Fruit fly (Drosophila melanogaster) whole organism, prepupa: ENCODE results near the gene dUTPase.

Source experiments
- Blimp-1 ChIP-seq: fragments of 200-800 bp; sonication (Bioruptor generic); optimal IDR thresholded peaks from 3 replicates; lab custom pipeline; 2017; ENCODE audit warnings: missing biosample characterization, missing genetic modification characterization, mild to moderate bottlenecking, moderate library complexity, missing genetic modification reagents
- CG10669 ChIP-seq: fragments of 200-800 bp; sonication (Bioruptor generic); optimal IDR thresholded peaks from 3 replicates; lab custom pipeline; 2018; ENCODE audit warnings: missing biosample characterization, mild to moderate bottlenecking, missing genetic modification characterization, moderate library complexity
- CG11294 ChIP-seq: fragments of 200-800 bp; sonication (Bioruptor generic); IDR thresholded peaks from 2 replicates; pipeline ENCODE4 v1.3.6; 2022; ENCODE audit warnings: missing biosample characterization, missing genetic modification characterization
- CG11762 ChIP-seq: fragments of 200-800 bp; sonication (Bioruptor generic); optimal IDR thresholded peaks from 3 replicates; lab custom pipeline; 2016; ENCODE audit warnings: missing biosample characterization, missing genetic modification characterization; ENCODE audit not compliant: insufficient read depth
- CG15336 ChIP-seq: fragments of 200-800 bp; sonication (Bioruptor generic); IDR thresholded peaks from 2 replicates; pipeline ENCODE4 v1.3.6; 2022; ENCODE audit warnings: missing biosample characterization, missing genetic modification characterization
- CG1621 ChIP-seq: fragments of 200-800 bp; sonication (Bioruptor generic); optimal IDR thresholded peaks from 3 replicates; lab custom pipeline; 2018; ENCODE audit warnings: missing biosample characterization, mild to moderate bottlenecking, missing genetic modification characterization
- CG16779 ChIP-seq: fragments of 200-800 bp; sonication (Bioruptor generic); optimal IDR thresholded peaks from 3 replicates; lab custom pipeline; 2017; ENCODE audit warnings: missing biosample characterization, mild to moderate bottlenecking, missing genetic modification characterization
- CG31627 ChIP-seq: fragments of 200-800 bp; sonication (Bioruptor generic); optimal IDR thresholded peaks from 3 replicates; lab custom pipeline; 2016; ENCODE audit warnings: missing biosample characterization, missing genetic modification characterization
- CG4318 ChIP-seq: fragments of 200-800 bp; sonication (Bioruptor generic); optimal IDR thresholded peaks from 3 replicates; lab custom pipeline; 2017; ENCODE audit warnings: missing biosample characterization, mild to moderate bottlenecking, missing genetic modification characterization
- CG6163 ChIP-seq: fragments of 200-800 bp; sonication (Bioruptor generic); IDR thresholded peaks from 3 replicates; pipeline ENCODE4 v1.3.6; 2022; ENCODE audit warnings: missing biosample characterization, missing genetic modification characterization
- CG7368 ChIP-seq: fragments of 200-800 bp; sonication (Bioruptor generic); optimal IDR thresholded peaks from 3 replicates; lab custom pipeline; 2016; ENCODE audit warnings: missing biosample characterization, missing genetic modification characterization
- CG8632 ChIP-seq: fragments of 200-800 bp; sonication (Bioruptor generic); optimal IDR thresholded peaks from 3 replicates; lab custom pipeline; 2016; ENCODE audit warnings: missing biosample characterization, missing genetic modification characterization
- CG9139 ChIP-seq: fragments of 200-800 bp; sonication (Bioruptor generic); optimal IDR thresholded peaks from 3 replicates; lab custom pipeline; 2017; ENCODE audit warnings: missing biosample characterization, mild to moderate bottlenecking, missing genetic modification characterization
- Eip75B ChIP-seq: fragments of 200-800 bp; sonication (Bioruptor generic); optimal IDR thresholded peaks from 3 replicates; lab custom pipeline; 2016; ENCODE audit warnings: missing biosample characterization, missing genetic modification characterization
- Eip78C ChIP-seq: fragments of 200-800 bp; sonication (Bioruptor generic); peaks from one replicate; lab custom pipeline; 2016; ENCODE audit warnings: missing biosample characterization, missing genetic modification characterization
- Eip93F ChIP-seq: fragments of 200-800 bp; sonication (Bioruptor generic); optimal IDR thresholded peaks from 2 replicates; lab custom pipeline; 2016; ENCODE audit warnings: missing biosample characterization, mild to moderate bottlenecking, missing genetic modification characterization
- Ets21C ChIP-seq: fragments of 200-800 bp; sonication (Bioruptor generic); optimal IDR thresholded peaks from 3 replicates; lab custom pipeline; 2016; ENCODE audit warnings: missing biosample characterization, missing genetic modification characterization
- Gug ChIP-seq: fragments of 200-800 bp; sonication (Bioruptor generic); IDR thresholded peaks from 2 replicates; pipeline ENCODE4 v1.3.6; 2022; ENCODE audit warnings: missing biosample characterization, missing genetic modification characterization
- Hr38 ChIP-seq: sonication (Bioruptor generic); optimal IDR thresholded peaks from 2 replicates; lab custom pipeline; 2016; ENCODE audit warnings: missing biosample characterization, missing genetic modification characterization
- Hr4 ChIP-seq: fragments of 200-800 bp; sonication (Bioruptor generic); optimal IDR thresholded peaks from 3 replicates; lab custom pipeline; 2016; ENCODE audit warnings: missing biosample characterization, missing genetic modification characterization
- Met ChIP-seq: fragments of 200-800 bp; sonication (Bioruptor generic); optimal IDR thresholded peaks from 3 replicates; lab custom pipeline; 2016; ENCODE audit warnings: missing biosample characterization, missing genetic modification characterization
- Smox ChIP-seq: fragments of 200-800 bp; sonication (Bioruptor generic); optimal IDR thresholded peaks from 3 replicates; lab custom pipeline; 2016; ENCODE audit warnings: missing biosample characterization, missing genetic modification characterization
- Sox102F ChIP-seq: fragments of 200-800 bp; sonication (Bioruptor generic); optimal IDR thresholded peaks from 2 replicates; lab custom pipeline; 2016; ENCODE audit warnings: missing biosample characterization, mild to moderate bottlenecking, missing genetic modification characterization
- Sox14 ChIP-seq: fragments of 200-800 bp; sonication (Bioruptor generic); optimal IDR thresholded peaks from 3 replicates; lab custom pipeline; 2016; ENCODE audit warnings: missing biosample characterization, missing genetic modification characterization
- Sox15 ChIP-seq: fragments of 200-800 bp; sonication (Bioruptor generic); optimal IDR thresholded peaks from 3 replicates; lab custom pipeline; 2016; ENCODE audit warnings: missing biosample characterization, missing genetic modification characterization
- cyc ChIP-seq: fragments of 200-800 bp; sonication (Bioruptor generic); optimal IDR thresholded peaks from 3 replicates; lab custom pipeline; 2016; ENCODE audit warnings: missing biosample characterization, missing genetic modification characterization
- dsx ChIP-seq: fragments of 200-800 bp; optimal IDR thresholded peaks from 3 replicates; lab custom pipeline; 2019; ENCODE audit warnings: missing biosample characterization, mild to moderate bottlenecking, missing genetic modification characterization, moderate library complexity; ENCODE audit not compliant: poor library complexity, severe bottlenecking
- eg ChIP-seq: fragments of 200-800 bp; sonication (Bioruptor generic); IDR thresholded peaks from 3 replicates; pipeline ENCODE4 v1.3.6; 2022; ENCODE audit warnings: missing biosample characterization, missing genetic modification characterization
- esn ChIP-seq: fragments of 200-800 bp; sonication (Bioruptor generic); optimal IDR thresholded peaks from 2 replicates; lab custom pipeline; 2016; ENCODE audit warnings: missing biosample characterization, mild to moderate bottlenecking, missing genetic modification characterization, moderate library complexity
- fd59A ChIP-seq: fragments of 200-800 bp; sonication (Bioruptor generic); optimal IDR thresholded peaks from 2 replicates; lab custom pipeline; 2017; ENCODE audit warnings: missing biosample characterization, mild to moderate bottlenecking, missing genetic modification characterization, missing genetic modification reagents
- net ChIP-seq: fragments of 200-800 bp; sonication (Bioruptor generic); optimal IDR thresholded peaks from 3 replicates; lab custom pipeline; 2016; ENCODE audit warnings: missing biosample characterization, missing genetic modification characterization
- salr ChIP-seq, 2 experiments: fragments of 200-800 bp; sonication (Bioruptor generic); optimal IDR thresholded peaks; 3 replicates each; lab custom pipeline; 2016 to 2018; ENCODE audit warnings: missing biosample characterization in 2 of 2, missing genetic modification characterization in 2 of 2, mild to moderate bottlenecking in 1 of 2
- ss ChIP-seq, 2 experiments: fragments of 200-800 bp; sonication (Bioruptor generic); optimal IDR thresholded peaks; 2 replicates in 1 of 2; 3 replicates in 1 of 2; lab custom pipeline; 2017 to 2018; ENCODE audit warnings: mild to moderate bottlenecking in 2 of 2, missing biosample characterization in 2 of 2, missing genetic modification characterization in 2 of 2, moderate library complexity in 1 of 2
- svp ChIP-seq: fragments of 200-800 bp; sonication (Bioruptor generic); peaks from one replicate; lab custom pipeline; 2016; ENCODE audit warnings: missing biosample characterization, missing genetic modification characterization
- topi ChIP-seq: fragments of 200-800 bp; sonication (Bioruptor generic); optimal IDR thresholded peaks from 3 replicates; lab custom pipeline; 2016; ENCODE audit warnings: missing biosample characterization, missing genetic modification characterization
- vri ChIP-seq: fragments of 200-800 bp; sonication (Bioruptor generic); optimal IDR thresholded peaks from 3 replicates; lab custom pipeline; 2016; ENCODE audit warnings: missing biosample characterization, mild to moderate bottlenecking, missing genetic modification characterization

dUTPase gene

DNA sequence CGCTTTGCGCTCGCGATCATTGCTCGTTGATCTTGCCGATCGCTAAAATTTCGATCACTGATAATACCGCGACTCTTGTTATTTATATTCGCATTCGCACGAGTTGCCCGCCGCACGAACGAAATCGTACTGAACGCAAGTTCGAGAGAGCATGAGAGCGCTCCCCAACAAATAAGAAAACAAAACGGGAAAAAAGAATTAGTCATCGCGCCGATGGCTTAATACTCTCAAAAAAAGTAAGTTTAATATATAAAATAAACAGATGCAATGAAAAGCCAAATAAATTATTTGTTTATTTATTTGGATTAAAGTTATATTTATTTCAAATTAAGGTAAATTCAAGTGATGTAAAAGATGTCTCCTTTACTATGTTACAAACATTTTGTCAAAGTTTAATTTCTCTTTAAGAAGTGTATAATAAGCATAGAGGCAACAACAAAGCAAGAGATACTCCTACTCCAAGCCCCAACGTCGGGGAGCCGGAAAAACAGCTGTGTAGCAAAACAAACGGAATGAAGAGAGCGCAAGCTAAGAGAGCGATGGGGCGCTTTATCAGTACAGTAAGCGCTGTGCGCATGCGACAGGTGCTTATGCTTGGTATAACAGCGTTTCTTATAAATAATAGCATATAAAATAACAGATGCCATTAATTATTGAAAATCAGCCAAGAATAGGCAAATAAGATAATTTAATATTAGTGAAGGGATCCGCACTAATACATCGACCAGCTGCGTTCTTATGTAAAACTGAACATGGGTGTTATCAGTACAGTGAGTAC, 46.4 kb downstream of the dUTPase start (continued):
- TF ChIP-seq dsx (peak; percentile 82), Eip93F (no peak), Eip75B (GFP tag; lab: Kevin White, UChicago) (peak; percentile 80), Sox14 (GFP tag; lab: Kevin White, UChicago) (peak; percentile 70), CG11762 (peak; percentile 21), eg (GFP tag; lab: Robert Waterston, UW) (peak; percentile 66), Hr4 (GFP tag; lab: Kevin White, UChicago) (peak; percentile 77), ss (GFP tag; optimal IDR thresholded peaks at IDR 0.05; lab: Kevin White, UChicago) (peak; percentile 88 to 91), fd59A (GFP tag; lab: Kevin White, UChicago) (peak; percentile 60), CG10669 (GFP tag; lab: Kevin White, UChicago) (peak; percentile 74), vri (peak; percentile 56), Sox102F (peak; percentile 69), salr (GFP tag; optimal IDR thresholded peaks at IDR 0.05; lab: Kevin White, UChicago) (peak; percentile 47 to 82), topi (peak; percentile 81), CG31627 (GFP tag; lab: Kevin White, UChicago) (peak; percentile 66), CG15336 (peak; percentile 71), Blimp-1 (GFP tag; lab: Kevin White, UChicago) (peak; percentile 72), Hr38 (GFP tag; lab: Kevin White, UChicago) (no peak), Gug (GFP tag; lab: Robert Waterston, UW) (peak; percentile 20; the same call in 1 of the 2 replicates), CG8632 (GFP tag; lab: Kevin White, UChicago) (peak; percentile 60), cyc (GFP tag; lab: Kevin White, UChicago) (peak; percentile 55), esn (GFP tag; lab: Kevin White, UChicago) (peak; percentile 88), CG4318 (GFP tag; lab: Kevin White, UChicago) (peak; percentile 23), Met (peak; percentile 82), CG1621 (tag; lab: Kevin White, UChicago) (peak; percentile 40), svp (GFP tag; lab: Kevin White, UChicago) (peak; percentile 94), Ets21C (GFP tag; lab: Kevin White, UChicago) (peak; percentile 52), Smox (GFP tag; lab: Kevin White, UChicago) (peak; percentile 68), CG11294 (GFP tag; lab: Robert Waterston, UW) (peak; percentile 17; the same call in 1 of the 2 replicates), CG7368 (GFP tag; lab: Kevin White, UChicago) (peak; percentile 71), Eip78C (GFP tag; lab: Kevin White, UChicago) (peak; percentile 96)

DNA sequence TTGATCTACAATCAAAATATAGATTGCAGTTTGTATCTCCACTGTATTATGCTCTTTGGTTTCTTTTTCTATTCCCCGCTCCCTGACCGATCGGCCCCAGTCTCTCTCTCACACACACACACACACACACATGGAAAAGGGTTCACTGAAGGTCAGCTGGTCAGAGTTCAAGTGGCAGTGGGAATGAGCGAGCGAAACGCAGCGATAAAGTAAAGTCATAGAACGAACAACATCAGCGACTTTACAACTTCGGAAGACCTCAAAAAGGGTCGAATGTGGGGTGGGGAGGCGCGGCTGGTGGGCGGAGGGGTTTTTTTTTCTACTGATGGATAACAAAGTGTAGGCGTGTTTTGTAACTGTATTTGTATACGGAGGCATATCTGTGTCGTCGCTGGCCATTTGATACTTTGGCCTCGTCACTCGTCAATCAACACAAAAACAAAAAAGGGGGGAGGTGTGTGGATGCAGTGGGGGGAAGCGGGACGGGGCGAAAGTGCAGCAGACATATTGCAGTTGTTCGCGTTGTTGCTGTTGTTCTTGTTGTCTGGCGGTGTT, 47.1 kb downstream of the dUTPase start:
- TF ChIP-seq Gug (GFP tag; lab: Robert Waterston, UW) (0 out of 2 replicates have a peak, but pooled peaks have one; percentile 21), CG15336 (peak; percentile 18; the same call in 1 of the 2 replicates), CG6163 (GFP tag; lab: Robert Waterston, UW) (0 out of 3 replicates have a peak, but pooled peaks have one; percentile 7), salr (GFP tag; optimal IDR thresholded peaks at IDR 0.05; lab: Kevin White, UChicago) (no peak), svp (GFP tag; lab: Kevin White, UChicago) (peak; percentile 73), Sox15 (GFP tag; lab: Kevin White, UChicago) (no peak), net (GFP tag; lab: Kevin White, UChicago) (no peak), CG11294 (GFP tag; lab: Robert Waterston, UW) (0 out of 2 replicates have a peak, but pooled peaks have one; percentile 1), dsx (no peak), Ets21C (GFP tag; lab: Kevin White, UChicago) (no peak)

DNA sequence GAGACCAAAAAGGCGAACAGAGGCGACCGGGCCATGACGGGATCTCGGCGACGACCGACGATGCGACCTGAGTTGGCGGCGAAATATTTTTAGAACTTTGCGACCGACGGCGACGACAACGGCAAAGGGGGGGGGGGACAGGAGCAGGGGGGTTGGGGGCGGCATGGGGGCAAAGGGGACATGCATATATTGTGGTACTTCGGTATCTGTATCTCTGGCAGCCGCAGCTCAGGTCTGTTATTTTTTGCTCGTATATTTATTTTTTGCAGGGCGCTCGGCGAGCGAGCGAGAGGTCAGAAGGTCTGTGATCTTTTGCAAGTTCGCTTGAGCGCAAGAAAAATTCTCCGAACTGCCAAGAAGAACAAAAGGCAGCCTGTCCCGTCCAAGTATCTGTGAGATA, 48.1 kb downstream of the dUTPase start:
- TF ChIP-seq ss (GFP tag; optimal IDR thresholded peaks at IDR 0.05; lab: Kevin White, UChicago) (peak in 1 of 2 experiments; percentile 2), svp (GFP tag; lab: Kevin White, UChicago) (peak; percentile 77), CG9139 (peak; percentile 38), CG16779 (tag; lab: Kevin White, UChicago) (no peak), Met (no peak), dsx (peak; percentile 42)
